Fruit fly (Drosophila melanogaster) whole organism, embryonic: ENCODE results near the gene CG9855.

Source experiments
- Aef1 ChIP-seq: fragments of 200-800 bp; sonication (Bioruptor generic); IDR thresholded peaks from 3 replicates; pipeline ENCODE4 v1.3.6; 2022; ENCODE audit warnings: missing biosample characterization, missing genetic modification characterization
- Atf-2 ChIP-seq: fragments of 200-800 bp; sonication (Bioruptor generic); optimal IDR thresholded peaks from 2 replicates; lab custom pipeline; 2016; ENCODE audit warnings: missing biosample characterization, missing genetic modification characterization
- Atf6 ChIP-seq: fragments of 200-800 bp; sonication (Bioruptor generic); IDR thresholded peaks from 2 replicates; pipeline ENCODE4 v1.3.6; 2022; ENCODE audit warnings: missing biosample characterization, missing genetic modification characterization
- B-H2 ChIP-seq: fragments of 200-800 bp; sonication (Bioruptor generic); optimal IDR thresholded peaks from 2 replicates; lab custom pipeline; 2018; ENCODE audit warnings: missing biosample characterization, mild to moderate bottlenecking, missing genetic modification characterization
- CG1024 ChIP-seq: fragments of 200-800 bp; sonication (Bioruptor generic); IDR thresholded peaks from 2 replicates; pipeline ENCODE4 v1.3.6; 2022; ENCODE audit warnings: missing biosample characterization, missing genetic modification characterization
- CG11247 ChIP-seq: fragments of 200-800 bp; sonication (Bioruptor generic); IDR thresholded peaks from 2 replicates; pipeline ENCODE4 v1.3.6; 2022; ENCODE audit warnings: missing biosample characterization, missing genetic modification characterization
- CG12104 ChIP-seq: fragments of 200-800 bp; sonication (Bioruptor generic); optimal IDR thresholded peaks from 3 replicates; lab custom pipeline; 2016; ENCODE audit warnings: missing biosample characterization, missing genetic modification characterization
- CG1233 ChIP-seq: fragments of 200-800 bp; sonication (Bioruptor generic); optimal IDR thresholded peaks from 4 replicates; lab custom pipeline; 2018; ENCODE audit warnings: missing biosample characterization, mild to moderate bottlenecking, missing genetic modification characterization
- CG15479 ChIP-seq: fragments of 200-800 bp; sonication (Bioruptor generic); optimal IDR thresholded peaks from 3 replicates; lab custom pipeline; 2019; ENCODE audit warnings: missing biosample characterization, mild to moderate bottlenecking, missing genetic modification characterization, moderate library complexity
- CG16863 ChIP-seq: fragments of 200-800 bp; sonication (Bioruptor generic); optimal IDR thresholded peaks from 3 replicates; lab custom pipeline; 2016; ENCODE audit warnings: missing biosample characterization, missing genetic modification characterization
- CG18619 ChIP-seq: fragments of 200-800 bp; sonication (Bioruptor generic); optimal IDR thresholded peaks from 3 replicates; lab custom pipeline; 2017; ENCODE audit warnings: missing biosample characterization, mild to moderate bottlenecking, missing genetic modification characterization
- CG31224 ChIP-seq: fragments of 200-800 bp; sonication (Bioruptor generic); IDR thresholded peaks from 2 replicates; pipeline ENCODE4 v1.3.6; 2022; ENCODE audit warnings: missing biosample characterization, missing genetic modification characterization
- CG32772 ChIP-seq: fragments of 200-800 bp; sonication (Bioruptor generic); IDR thresholded peaks from 2 replicates; pipeline ENCODE4 v1.3.6; 2022; ENCODE audit warnings: missing biosample characterization, missing genetic modification characterization
- CG33557 ChIP-seq: fragments of 200-800 bp; sonication (Bioruptor generic); optimal IDR thresholded peaks from 2 replicates; lab custom pipeline; 2019; ENCODE audit warnings: missing biosample characterization, mild to moderate bottlenecking, missing genetic modification characterization, moderate library complexity
- CG3838 ChIP-seq: fragments of 200-800 bp; sonication (Bioruptor generic); optimal IDR thresholded peaks from 3 replicates; lab custom pipeline; 2016; ENCODE audit warnings: missing biosample characterization, missing genetic modification characterization
- CG3995 ChIP-seq: fragments of 200-800 bp; sonication (Bioruptor generic); optimal IDR thresholded peaks from 3 replicates; lab custom pipeline; 2016; ENCODE audit warnings: missing biosample characterization, missing genetic modification characterization
- CG4282 ChIP-seq: fragments of 200-800 bp; sonication (Bioruptor generic); optimal IDR thresholded peaks from 2 replicates; lab custom pipeline; 2016; ENCODE audit warnings: missing biosample characterization, missing genetic modification characterization
- CG4617 ChIP-seq: fragments of 200-800 bp; sonication (Bioruptor generic); optimal IDR thresholded peaks from 3 replicates; lab custom pipeline; 2016; ENCODE audit warnings: missing biosample characterization, missing genetic modification characterization, borderline replicate concordance
- CG8281 ChIP-seq: fragments of 200-800 bp; sonication (Bioruptor generic); optimal IDR thresholded peaks from 2 replicates; lab custom pipeline; 2018; ENCODE audit warnings: missing biosample characterization, mild to moderate bottlenecking, missing genetic modification characterization, moderate library complexity
- CG8924 ChIP-seq: fragments of 200-800 bp; optimal IDR thresholded peaks from 3 replicates; lab custom pipeline; 2019; ENCODE audit warnings: missing biosample characterization, mild to moderate bottlenecking, missing genetic modification characterization, moderate library complexity
- CTCF ChIP-seq: fragments of 200-800 bp; sonication (Bioruptor generic); optimal IDR thresholded peaks from 2 replicates; lab custom pipeline; 2017; ENCODE audit warnings: missing biosample characterization, mild to moderate bottlenecking, missing genetic modification characterization, moderate library complexity
- Camta ChIP-seq: fragments of 200-800 bp; sonication (Bioruptor generic); optimal IDR thresholded peaks from 2 replicates; lab custom pipeline; 2016; ENCODE audit warnings: missing biosample characterization, missing genetic modification characterization
- Ets97D ChIP-seq: fragments of 200-800 bp; sonication (Bioruptor generic); optimal IDR thresholded peaks from 3 replicates; lab custom pipeline; 2016; ENCODE audit warnings: missing biosample characterization, missing genetic modification characterization
- HLH3B ChIP-seq: fragments of 200-800 bp; sonication (Bioruptor generic); IDR thresholded peaks from 2 replicates; pipeline ENCODE4 v1.3.6; 2022; ENCODE audit warnings: missing biosample characterization, missing genetic modification characterization
- HLH4C ChIP-seq: fragments of 200-800 bp; sonication (Bioruptor generic); IDR thresholded peaks from 3 replicates; pipeline ENCODE4 v1.3.6; 2022; ENCODE audit warnings: missing biosample characterization, missing genetic modification characterization; ENCODE audit not compliant: partially characterized antibody
- HLHmδ ChIP-seq: fragments of 200-800 bp; sonication (Bioruptor generic); optimal IDR thresholded peaks from 2 replicates; lab custom pipeline; 2018; ENCODE audit warnings: missing biosample characterization, mild to moderate bottlenecking, missing genetic modification characterization, moderate library complexity
- Hand ChIP-seq: fragments of 200-800 bp; sonication (Bioruptor generic); optimal IDR thresholded peaks from 2 replicates; lab custom pipeline; 2017; ENCODE audit warnings: mild to moderate bottlenecking, missing biosample characterization, missing genetic modification reagents, missing genetic modification characterization
- HmgD ChIP-seq: fragments of 200-800 bp; sonication (Bioruptor generic); optimal IDR thresholded peaks from 3 replicates; lab custom pipeline; 2016; ENCODE audit warnings: missing biosample characterization, missing genetic modification characterization
- Hr51 ChIP-seq, 2 experiments: fragments of 200-800 bp; sonication (Bioruptor generic); optimal IDR thresholded peaks; 2 replicates in 1 of 2; 3 replicates in 1 of 2; lab custom pipeline; 2016 to 2018; ENCODE audit warnings: missing biosample characterization in 2 of 2, missing genetic modification characterization in 2 of 2, mild to moderate bottlenecking in 1 of 2, moderate library complexity in 1 of 2
- Lpt ChIP-seq: fragments of >200 bp; optimal IDR thresholded peaks from 2 replicates; lab custom pipeline; 2018; ENCODE audit warnings: missing biosample characterization, missing genetic modification characterization
- Med ChIP-seq: fragments of 200-800 bp; sonication (Bioruptor generic); peaks from one replicate; lab custom pipeline; 2016; ENCODE audit warnings: missing biosample characterization, missing genetic modification characterization, mild to moderate bottlenecking, inconsistent platforms, moderate library complexity
- Nf-YA ChIP-seq: fragments of 200-800 bp; sonication (Bioruptor generic); IDR thresholded peaks from 2 replicates; pipeline ENCODE4 v1.3.6; 2022; ENCODE audit warnings: missing biosample characterization, missing genetic modification characterization
- NfI ChIP-seq: fragments of 200-800 bp; sonication (Bioruptor generic); optimal IDR thresholded peaks from 3 replicates; lab custom pipeline; 2018; ENCODE audit warnings: missing biosample characterization, mild to moderate bottlenecking, missing genetic modification characterization, moderate library complexity
- Oaz ChIP-seq: fragments of 200-800 bp; sonication (Bioruptor generic); IDR thresholded peaks from 2 replicates; pipeline ENCODE4 v1.3.6; 2022; ENCODE audit warnings: missing biosample characterization, missing genetic modification characterization
- ab ChIP-seq: fragments of 200-800 bp; sonication (Bioruptor generic); optimal IDR thresholded peaks from 2 replicates; lab custom pipeline; 2016; ENCODE audit warnings: missing biosample characterization, missing genetic modification characterization
- aop ChIP-seq: fragments of 200-800 bp; sonication (Bioruptor generic); IDR thresholded peaks from 2 replicates; pipeline ENCODE4 v1.3.6; 2022; ENCODE audit warnings: missing biosample characterization, missing genetic modification characterization
- ap ChIP-seq: fragments of 200-800 bp; sonication (Bioruptor generic); IDR thresholded peaks from 2 replicates; pipeline ENCODE4 v1.3.6; 2022; ENCODE audit warnings: missing biosample characterization, missing genetic modification characterization
- ci ChIP-seq: fragments of 200-800 bp; sonication (Bioruptor generic); IDR thresholded peaks from 3 replicates; pipeline ENCODE4 v1.3.6; 2022; ENCODE audit warnings: missing biosample characterization, missing genetic modification characterization
- dmrt11E ChIP-seq: fragments of 200-800 bp; sonication (Bioruptor generic); optimal IDR thresholded peaks from 3 replicates; lab custom pipeline; 2018; ENCODE audit warnings: missing biosample characterization, mild to moderate bottlenecking, missing genetic modification characterization, moderate library complexity
- dmrt99B ChIP-seq: fragments of 200-800 bp; sonication (Bioruptor generic); optimal IDR thresholded peaks from 2 replicates; lab custom pipeline; 2018; ENCODE audit warnings: missing biosample characterization, mild to moderate bottlenecking, missing genetic modification characterization, moderate library complexity
- emc ChIP-seq: fragments of 200-800 bp; sonication (Bioruptor generic); optimal IDR thresholded peaks from 2 replicates; lab custom pipeline; 2016; ENCODE audit warnings: missing biosample characterization, missing genetic modification characterization
- exex ChIP-seq: fragments of 200-800 bp; sonication (Bioruptor generic); optimal IDR thresholded peaks from 4 replicates; lab custom pipeline; 2018; ENCODE audit warnings: missing biosample characterization, mild to moderate bottlenecking, missing genetic modification characterization, moderate library complexity
- psq ChIP-seq: fragments of 200-800 bp; sonication (Bioruptor generic); optimal IDR thresholded peaks from 2 replicates; lab custom pipeline; 2017; ENCODE audit warnings: missing biosample characterization, missing genetic modification characterization
- schlank ChIP-seq: fragments of 200-800 bp; sonication (Bioruptor generic); optimal IDR thresholded peaks from 2 replicates; lab custom pipeline; 2018; ENCODE audit warnings: missing biosample characterization, mild to moderate bottlenecking, missing genetic modification characterization
- sima ChIP-seq: fragments of 200-800 bp; sonication (Bioruptor generic); optimal IDR thresholded peaks from 2 replicates; lab custom pipeline; 2016; ENCODE audit warnings: missing biosample characterization, missing genetic modification characterization
- slp2 ChIP-seq: fragments of 200-800 bp; sonication (Bioruptor generic); optimal IDR thresholded peaks from 2 replicates; lab custom pipeline; 2016; ENCODE audit warnings: missing biosample characterization, missing genetic modification characterization
- tna ChIP-seq: fragments of 200-800 bp; sonication (Bioruptor generic); IDR thresholded peaks from 2 replicates; pipeline ENCODE4 v1.3.6; 2022; ENCODE audit warnings: missing biosample characterization, missing genetic modification characterization; ENCODE audit not compliant: partially characterized antibody
- zen ChIP-seq: fragments of 200-800 bp; sonication (Bioruptor generic); optimal IDR thresholded peaks from 3 replicates; lab custom pipeline; 2018; ENCODE audit warnings: missing biosample characterization, mild to moderate bottlenecking, missing genetic modification characterization, moderate library complexity
- zen2 ChIP-seq: fragments of 200-800 bp; sonication (Bioruptor generic); IDR thresholded peaks from 3 replicates; pipeline ENCODE4 v1.3.6; 2022; ENCODE audit warnings: missing biosample characterization, missing genetic modification characterization; ENCODE audit not compliant: partially characterized antibody

The CG9855 gene

DNA sequence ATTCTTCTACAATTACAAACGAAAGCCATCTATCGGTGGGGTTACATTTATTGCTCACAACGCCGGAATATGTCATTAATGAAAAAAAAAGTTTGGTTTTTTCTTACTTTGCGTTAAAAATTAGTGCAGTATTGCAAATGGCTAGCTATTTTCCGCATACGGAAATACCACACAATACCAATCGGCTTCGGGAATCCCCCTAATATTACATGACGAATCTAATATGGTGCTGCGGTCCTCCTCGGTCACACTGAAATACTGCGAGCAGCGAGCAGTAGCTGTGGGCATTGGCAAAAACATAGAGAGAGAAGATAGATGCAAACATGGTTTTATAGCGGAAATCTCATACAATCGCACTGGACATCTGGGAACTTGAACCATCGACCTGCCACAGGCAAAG, 10.2 kb downstream of the CG9855 start, which contains the start of gene tub (continued):
- TF ChIP-seq CG1233 = no peak
- no peak for TF ChIP-seq Atf-2
- TF ChIP-seq zen (tag; lab: Kevin White, UChicago) = peak; percentile 67
- peak; percentile 66 for TF ChIP-seq Ets97D (GFP tag; lab: Kevin White, UChicago)
- no peak for TF ChIP-seq Aef1
- no peak; the same call in 1 of the 2 replicates for TF ChIP-seq HLH3B (GFP tag; lab: Robert Waterston, UW)
- no peak for TF ChIP-seq exex (tag; lab: Kevin White, UChicago)
- no peak for TF ChIP-seq CG8281 (tag; lab: Kevin White, UChicago)
- no peak for TF ChIP-seq CG16863
- TF ChIP-seq NfI (GFP tag; lab: Kevin White, UChicago) = peak; percentile 59
- no peak for TF ChIP-seq HLH4C (GFP tag; lab: Robert Waterston, UW)
- no peak for TF ChIP-seq ap (GFP tag; lab: Robert Waterston, UW)
- TF ChIP-seq CG3838 = no peak
- peak; percentile 6 for TF ChIP-seq CG3995 (GFP tag; lab: Kevin White, UChicago)
- TF ChIP-seq HLHmδ = no peak
- peak; percentile 60 for TF ChIP-seq B-H2 (GFP tag; lab: Kevin White, UChicago)
- TF ChIP-seq CG4282 (GFP tag; lab: Kevin White, UChicago) = no peak
- TF ChIP-seq CG33557 = no peak
- TF ChIP-seq tna (GFP tag; lab: Robert Waterston, UW) = no peak
- TF ChIP-seq CG15479 (GFP tag; lab: Kevin White, UChicago) = no peak
- TF ChIP-seq CTCF (GFP tag; lab: Kevin White, UChicago) = peak; percentile 84
- no peak for TF ChIP-seq CG31224 (GFP tag; lab: Robert Waterston, UW)
- TF ChIP-seq Lpt = no peak
- no peak for TF ChIP-seq Nf-YA (GFP tag; lab: Robert Waterston, UW)
- TF ChIP-seq emc (GFP tag; lab: Kevin White, UChicago) = peak; percentile 1
- no peak for TF ChIP-seq CG32772 (GFP tag; lab: Robert Waterston, UW)

DNA sequence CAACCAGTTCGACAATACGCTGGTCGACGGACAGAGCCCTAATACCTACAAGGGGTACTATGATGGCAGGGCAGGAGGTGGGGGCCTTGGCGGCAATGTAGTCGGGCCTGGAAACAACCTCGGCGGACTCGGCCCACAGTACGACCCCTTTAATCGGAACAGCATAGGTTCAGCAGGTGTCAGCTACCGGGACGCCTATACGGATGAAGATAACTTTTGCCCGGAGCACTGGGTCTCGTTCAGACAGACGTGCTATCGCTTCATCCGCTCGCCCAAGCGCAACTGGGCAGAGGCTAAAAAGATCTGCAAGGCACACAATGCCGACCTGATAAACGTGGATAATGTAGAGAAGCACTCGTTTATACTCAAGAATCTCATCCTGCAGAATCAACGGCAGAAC, 15.5 kb downstream of the CG9855 start:
- TF ChIP-seq ab (GFP tag; lab: Kevin White, UChicago) = no peak
- no peak for TF ChIP-seq zen (tag; lab: Kevin White, UChicago)
- TF ChIP-seq dmrt99B (tag; lab: Kevin White, UChicago) = no peak
- no peak for TF ChIP-seq CG11247 (GFP tag; lab: Robert Waterston, UW)
- TF ChIP-seq Med (GFP tag; lab: Kevin White, UChicago) = peak; percentile 39
- TF ChIP-seq zen2 (GFP tag; lab: Robert Waterston, UW) = no peak
- TF ChIP-seq dmrt11E (tag; lab: Kevin White, UChicago) = no peak
- 0 out of 2 replicates have a peak, but pooled peaks have one; percentile 9 for TF ChIP-seq CG1024 (GFP tag; lab: Robert Waterston, UW)
- no peak for TF ChIP-seq aop (GFP tag; lab: Robert Waterston, UW)
- TF ChIP-seq Oaz (GFP tag; lab: Robert Waterston, UW) = no peak
- TF ChIP-seq Hand (GFP tag; lab: Kevin White, UChicago) = no peak
- TF ChIP-seq CG12104 (GFP tag; lab: Kevin White, UChicago) = no peak

DNA sequence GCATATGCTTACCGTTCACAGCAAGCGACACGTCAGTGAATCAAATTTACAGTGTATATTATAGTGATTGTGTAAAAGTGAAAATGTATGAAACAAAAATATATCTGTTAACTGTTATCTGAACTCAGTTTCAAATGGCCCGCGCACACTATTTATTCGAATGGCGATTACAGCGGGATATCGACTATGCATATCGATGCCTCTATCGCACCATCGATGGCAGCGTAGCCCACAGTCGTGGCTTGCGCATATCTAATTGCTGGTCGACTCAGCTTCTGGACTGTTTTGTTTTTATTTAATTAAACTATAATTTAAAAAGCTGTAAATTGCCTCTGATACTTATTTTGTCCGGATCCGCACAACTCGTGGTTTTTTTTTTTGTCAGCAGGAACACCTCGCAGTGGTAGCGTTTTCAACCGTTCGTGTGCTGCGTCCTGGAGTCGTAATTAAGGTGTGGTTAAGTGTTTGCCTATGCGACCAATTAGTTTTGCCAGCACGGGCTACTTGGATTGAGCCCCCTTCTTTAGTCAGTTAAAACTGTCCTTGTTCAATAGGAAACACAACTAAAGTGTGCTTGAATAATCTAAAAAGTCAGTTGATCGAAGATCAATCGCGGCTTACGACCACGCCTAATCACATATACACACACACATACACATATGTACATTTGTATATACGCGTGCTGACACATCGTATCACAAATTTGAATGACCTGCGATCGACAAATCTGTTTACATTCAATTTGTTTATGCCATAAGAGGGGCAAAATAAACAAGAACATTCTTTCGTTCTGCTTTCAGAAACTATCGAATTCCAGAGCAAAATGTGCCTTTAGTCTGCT, 16.4 kb downstream of the CG9855 start, which contains the start of gene Cont:
Gene Cont (plus strand): TSS at position 228 of the 841 bp plus-strand sequence.
- TF ChIP-seq CG18619 (GFP tag; lab: Kevin White, UChicago) = no peak
- 0 out of 3 replicates have a peak, but pooled peaks have one; percentile 53 for TF ChIP-seq ci
- no peak for TF ChIP-seq schlank
- TF ChIP-seq slp2 (GFP tag; lab: Kevin White, UChicago) = no peak
- TF ChIP-seq HmgD (GFP tag; lab: Kevin White, UChicago) = no peak
- peak in 1 of 2 experiments; percentile 38 for TF ChIP-seq Hr51 (GFP tag; optimal IDR thresholded peaks at IDR 0.05; lab: Kevin White, UChicago)
- peak; percentile 48 for TF ChIP-seq CG4617 (GFP tag; lab: Kevin White, UChicago)
- TF ChIP-seq Atf6 = no peak
- no peak for TF ChIP-seq sima (GFP tag; lab: Kevin White, UChicago)
- no peak for TF ChIP-seq Camta (GFP tag; lab: Kevin White, UChicago)
- no peak for TF ChIP-seq psq (GFP tag; lab: Kevin White, UChicago)
- TF ChIP-seq CG8924 (tag; lab: Kevin White, UChicago) = peak; percentile 33
